Worm (Caenorhabditis elegans): Measurements from ENCODE around the gene htrl-1.

ce11 chrV:11543564-11543963 lies 47.4 kb upstream of the htrl-1 start, which contains the start of gene F38B7.2:
- TF ChIP-seq ama-1 (optimal IDR thresholded peaks at IDR 0.05) (no peak), aly-1 (tag; optimal IDR thresholded peaks at IDR 0.05) (no peak), tbx-37 (GFP tag; conservative IDR thresholded peaks at IDR 0.05) (no peak), hmg-4 (GFP tag; optimal IDR thresholded peaks at IDR 0.05) (no peak), hnd-1 (tag; optimal IDR thresholded peaks at IDR 0.05) (no peak), ets-7 (tag; optimal IDR thresholded peaks at IDR 0.05) (no peak), tra-4 (tag; optimal IDR thresholded peaks at IDR 0.05) (no peak), flt-1 (GFP tag; IDR thresholded peaks at IDR 0.05) (no peak), ceh-13 (GFP tag; optimal IDR thresholded peaks at IDR 0.05) (no peak), sea-1 (GFP tag; conservative IDR thresholded peaks at IDR 0.05) (no peak), scrt-1 (GFP tag; IDR thresholded peaks at IDR 0.05) (no peak), hmbx-1 (tag; optimal IDR thresholded peaks at IDR 0.05) (no peak)
